Worm (Caenorhabditis elegans) whole organism, L1 larva: Measurements from ENCODE around the gene degt-1.

Source experiments
- C16A3.4 ChIP-seq: fragments of 150-350 bp; optimal IDR thresholded peaks from 2 replicates; lab custom pipeline; 2014; ENCODE audit warnings: missing biosample characterization, missing genetic modification characterization
- F16B12.6 ChIP-seq: fragments of 150-350 bp; optimal IDR thresholded peaks from 2 replicates; lab custom pipeline; 2014; ENCODE audit warnings: missing biosample characterization, missing genetic modification characterization
- aha-1 ChIP-seq: fragments of 150-350 bp; optimal IDR thresholded peaks from 2 replicates; lab custom pipeline; 2014; ENCODE audit warnings: missing biosample characterization, missing genetic modification characterization
- aly-2 ChIP-seq: fragments of 150-350 bp; optimal IDR thresholded peaks from 2 replicates; lab custom pipeline; 2014; ENCODE audit warnings: missing biosample characterization, missing genetic modification characterization
- blmp-1 ChIP-seq: fragments of 150-350 bp; optimal IDR thresholded peaks from 2 replicates; lab custom pipeline; 2014; ENCODE audit warnings: missing biosample characterization, missing genetic modification characterization
- ceh-63 ChIP-seq: fragments of 200-800 bp; sonication (Bioruptor generic); optimal IDR thresholded peaks from 2 replicates; lab custom pipeline; 2018; ENCODE audit warnings: mild to moderate bottlenecking, missing genetic modification characterization, missing compliant biosample characterization
- ceh-8 ChIP-seq: fragments of 200-800 bp; sonication (Bioruptor generic); optimal IDR thresholded peaks from 2 replicates; lab custom pipeline; 2018; ENCODE audit warnings: mild to moderate bottlenecking, missing genetic modification characterization, moderate library complexity, missing compliant biosample characterization
- ceh-82 ChIP-seq, 3 experiments: fragments of 150-350 bp in 1 of 3; sonication (generic microtip) in 2 of 3; optimal IDR thresholded peaks; 2 replicates each; lab custom pipeline; 2014 to 2017; ENCODE audit warnings: missing biosample characterization in 3 of 3, missing genetic modification characterization in 3 of 3
- dsc-1 ChIP-seq: sonication (generic microtip); optimal IDR thresholded peaks from 2 replicates; lab custom pipeline; 2016; ENCODE audit warnings: mild to moderate bottlenecking, missing genetic modification characterization, missing compliant biosample characterization
- egl-27 ChIP-seq, 2 experiments: fragments of 150-350 bp in 1 of 2; sonication (generic microtip); optimal IDR thresholded peaks; 3 replicates each; lab custom pipeline; 2017 to 2018; ENCODE audit warnings: missing biosample characterization in 2 of 2, missing genetic modification characterization in 2 of 2, missing genetic modification reagents in 2 of 2
- elt-2 ChIP-seq: sonication (generic microtip); optimal IDR thresholded peaks from 2 replicates; lab custom pipeline; 2016; ENCODE audit warnings: missing genetic modification characterization, mild to moderate bottlenecking, inconsistent platforms, missing compliant biosample characterization, missing genetic modification reagents
- elt-3 ChIP-seq, 6 experiments: fragments of 150-350 bp in 1 of 6; sonication (generic microtip); optimal IDR thresholded peaks; 2 replicates each; lab custom pipeline; 2017 to 2018; ENCODE audit warnings: missing biosample characterization in 6 of 6, missing genetic modification characterization in 6 of 6, inconsistent platforms in 1 of 6
- fkh-4 ChIP-seq: sonication (generic microtip); optimal IDR thresholded peaks from 2 replicates; lab custom pipeline; 2016; ENCODE audit warnings: missing compliant biosample characterization, missing genetic modification characterization, borderline replicate concordance
- grh-1 ChIP-seq: fragments of 200-800 bp; sonication (Bioruptor generic); IDR thresholded peaks from 2 replicates; pipeline ENCODE4 v1.3.6; 2022; ENCODE audit warnings: missing genetic modification reagents, missing genetic modification characterization, missing compliant biosample characterization
- hlh-17 ChIP-seq: fragments of 200-800 bp; sonication (Bioruptor generic); optimal IDR thresholded peaks from 2 replicates; lab custom pipeline; 2018; ENCODE audit warnings: missing genetic modification characterization, mild to moderate bottlenecking, missing compliant biosample characterization, moderate library complexity, borderline replicate concordance
- hlh-4 ChIP-seq: sonication (generic microtip); optimal IDR thresholded peaks from 2 replicates; lab custom pipeline; 2016; ENCODE audit warnings: mild to moderate bottlenecking, missing genetic modification characterization, missing compliant biosample characterization
- hpl-2 ChIP-seq: fragments of 150-350 bp; optimal IDR thresholded peaks from 2 replicates; lab custom pipeline; 2014; ENCODE audit warnings: missing biosample characterization, missing genetic modification reagents, missing genetic modification characterization
- isw-1 ChIP-seq: fragments of 200-800 bp; sonication (Bioruptor generic); IDR thresholded peaks from 2 replicates; pipeline ENCODE4 v1.3.6; 2022; ENCODE audit warnings: missing genetic modification characterization, missing compliant biosample characterization
- jun-1 ChIP-seq: fragments of 150-350 bp; optimal IDR thresholded peaks from 2 replicates; lab custom pipeline; 2014; ENCODE audit warnings: missing biosample characterization, missing genetic modification reagents, missing genetic modification characterization
- lin-14 ChIP-seq: fragments of 200-800 bp; sonication (Bioruptor generic); optimal IDR thresholded peaks from 2 replicates; lab custom pipeline; 2018; ENCODE audit warnings: mild to moderate bottlenecking, missing genetic modification characterization, moderate library complexity, missing compliant biosample characterization
- lin-35 ChIP-seq, 2 experiments: fragments of 150-350 bp; optimal IDR thresholded peaks; 2 replicates each; lab custom pipeline; 2014; ENCODE audit warnings: missing biosample characterization in 2 of 2, missing genetic modification characterization in 2 of 2, missing genetic modification reagents in 2 of 2
- lir-3 ChIP-seq: sonication (generic microtip); optimal IDR thresholded peaks from 2 replicates; lab custom pipeline; 2016; ENCODE audit warnings: mild to moderate bottlenecking, missing genetic modification characterization, moderate library complexity, missing compliant biosample characterization; ENCODE audit not compliant: poor library complexity
- mab-9 ChIP-seq: fragments of 200-800 bp; sonication (Bioruptor generic); IDR thresholded peaks from 2 replicates; pipeline ENCODE4 v1.3.6; 2022; ENCODE audit warnings: missing genetic modification reagents, missing genetic modification characterization, missing compliant biosample characterization
- nhr-12 ChIP-seq: sonication (generic microtip); optimal IDR thresholded peaks from 2 replicates; lab custom pipeline; 2017; ENCODE audit warnings: missing biosample characterization, missing genetic modification characterization
- nhr-28 ChIP-seq: fragments of 150-350 bp; optimal IDR thresholded peaks from 2 replicates; lab custom pipeline; 2014; ENCODE audit warnings: missing biosample characterization, missing genetic modification characterization
- nhr-71 ChIP-seq: sonication (generic microtip); optimal IDR thresholded peaks from 2 replicates; lab custom pipeline; 2016; ENCODE audit warnings: mild to moderate bottlenecking, missing genetic modification characterization, moderate library complexity, missing compliant biosample characterization
- nhr-76 ChIP-seq: sonication (generic microtip); optimal IDR thresholded peaks from 2 replicates; lab custom pipeline; 2017; ENCODE audit warnings: missing biosample characterization, missing genetic modification characterization
- nhr-77 ChIP-seq: fragments of 150-350 bp; optimal IDR thresholded peaks from 2 replicates; lab custom pipeline; 2014; ENCODE audit warnings: missing biosample characterization, missing genetic modification characterization
- skn-1 ChIP-seq: fragments of 150-350 bp; optimal IDR thresholded peaks from 2 replicates; lab custom pipeline; 2014; ENCODE audit warnings: missing biosample characterization, missing genetic modification characterization
- snu-23 ChIP-seq: sonication (generic microtip); optimal IDR thresholded peaks from 2 replicates; lab custom pipeline; 2016; ENCODE audit warnings: missing genetic modification characterization, missing compliant biosample characterization
- sox-4 ChIP-seq: sonication (generic microtip); optimal IDR thresholded peaks from 2 replicates; lab custom pipeline; 2016; ENCODE audit warnings: missing genetic modification characterization, missing compliant biosample characterization
- sptf-1 ChIP-seq: fragments of 150-350 bp; optimal IDR thresholded peaks from 2 replicates; lab custom pipeline; 2014; ENCODE audit warnings: missing biosample characterization, missing genetic modification characterization
- sup-37 ChIP-seq: fragments of 200-800 bp; sonication (Bioruptor generic); optimal IDR thresholded peaks from 2 replicates; lab custom pipeline; 2018; ENCODE audit warnings: mild to moderate bottlenecking, missing genetic modification characterization, missing compliant biosample characterization
- tbx-2 ChIP-seq: sonication (generic microtip); optimal IDR thresholded peaks from 2 replicates; lab custom pipeline; 2016; ENCODE audit warnings: missing genetic modification characterization, missing compliant biosample characterization
- tlp-1 ChIP-seq: fragments of 150-350 bp; optimal IDR thresholded peaks from 2 replicates; lab custom pipeline; 2014; ENCODE audit warnings: missing biosample characterization, missing genetic modification characterization
- unc-30 ChIP-seq: sonication (generic microtip); optimal IDR thresholded peaks from 2 replicates; lab custom pipeline; 2017; ENCODE audit warnings: missing biosample characterization, missing genetic modification characterization
- unc-86 ChIP-seq: sonication (generic microtip); optimal IDR thresholded peaks from 2 replicates; lab custom pipeline; 2016; ENCODE audit warnings: missing genetic modification characterization, missing compliant biosample characterization
- unc-98 ChIP-seq: fragments of 200-800 bp; sonication (Bioruptor generic); IDR thresholded peaks from 2 replicates; pipeline ENCODE4 v1.3.6; 2022; ENCODE audit warnings: missing genetic modification characterization, missing compliant biosample characterization
- vab-15 ChIP-seq: sonication (generic microtip); optimal IDR thresholded peaks from 2 replicates; lab custom pipeline; 2017; ENCODE audit warnings: missing genotype, mild to moderate bottlenecking, missing genetic modification characterization, missing compliant biosample characterization
- zip-4 ChIP-seq: fragments of 200-800 bp; sonication (Bioruptor generic); optimal IDR thresholded peaks from 2 replicates; lab custom pipeline; 2018; ENCODE audit warnings: mild to moderate bottlenecking, missing genetic modification characterization, moderate library complexity, missing compliant biosample characterization

degt-1 gene

ce11 chrV:10578938-10579337, 38.8 kb downstream of the degt-1 start, which contains the start of the genes erh-1 and lpd-9 (continued):
- peak; percentile 59 for TF ChIP-seq zip-4
- no peak for TF ChIP-seq hlh-4 (tag; lab: Kevin White, UChicago)
- peak; percentile 57 for TF ChIP-seq C16A3.4 (tag; lab: Kevin White, UChicago)
- no peak for TF ChIP-seq sptf-1 (tag; lab: Kevin White, UChicago)
- peak; percentile 73 for TF ChIP-seq elt-2 (tag; lab: Kevin White, UChicago)
- TF ChIP-seq blmp-1 (tag; lab: Kevin White, UChicago) = peak; percentile 67
- TF ChIP-seq aly-2 (tag; lab: Kevin White, UChicago) = peak; percentile 29
- TF ChIP-seq jun-1 = peak; percentile 53
- TF ChIP-seq hpl-2 = no peak
- no peak for TF ChIP-seq egl-27 (tag; optimal IDR thresholded peaks at IDR 0.05; lab: Kevin White, UChicago)
- no peak for TF ChIP-seq nhr-12 (tag; lab: Kevin White, UChicago)
- TF ChIP-seq mab-9 (GFP tag; lab: Robert Waterston, UW) = peak; percentile 76
- TF ChIP-seq sup-37 (GFP tag; lab: Kevin White, UChicago) = peak; percentile 39
- no peak for TF ChIP-seq ceh-63 (GFP tag; lab: Kevin White, UChicago)
- peak; percentile 72 for TF ChIP-seq isw-1 (GFP tag; lab: Robert Waterston, UW)
- TF ChIP-seq lir-3 = peak; percentile 6
- TF ChIP-seq unc-30 (tag; lab: Kevin White, UChicago) = no peak
- TF ChIP-seq dsc-1 = peak; percentile 88

DNA sequence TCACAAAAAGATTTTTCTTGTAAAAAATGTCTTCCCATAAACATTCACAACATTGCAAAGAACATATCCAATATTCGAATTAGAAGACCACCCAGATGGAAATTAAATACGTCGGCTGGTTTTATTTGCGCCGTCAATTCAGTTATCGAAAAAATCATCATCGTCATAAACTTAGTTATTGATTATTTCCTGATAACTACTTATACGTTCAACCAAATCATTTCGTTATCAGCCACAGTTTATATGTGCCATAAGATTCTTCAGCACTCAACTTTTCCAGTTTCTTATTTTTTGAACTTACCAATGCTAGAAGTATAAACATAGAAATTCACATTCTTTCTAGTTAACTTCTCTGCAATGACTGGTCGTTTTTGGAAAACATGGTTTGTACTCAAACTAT, 40.5 kb downstream of the degt-1 start:
- TF ChIP-seq elt-2 (tag; lab: Kevin White, UChicago) = peak; percentile 40
- TF ChIP-seq lin-35 (GFP tag; optimal IDR thresholded peaks at IDR 0.05; lab: Kevin White, UChicago) = peak in 1 of 2 experiments; percentile 9
- TF ChIP-seq ceh-8 (GFP tag; lab: Kevin White, UChicago) = no peak
- no peak for TF ChIP-seq lin-14 (GFP tag; lab: Kevin White, UChicago)
- peak; percentile 56 for TF ChIP-seq tlp-1

DNA sequence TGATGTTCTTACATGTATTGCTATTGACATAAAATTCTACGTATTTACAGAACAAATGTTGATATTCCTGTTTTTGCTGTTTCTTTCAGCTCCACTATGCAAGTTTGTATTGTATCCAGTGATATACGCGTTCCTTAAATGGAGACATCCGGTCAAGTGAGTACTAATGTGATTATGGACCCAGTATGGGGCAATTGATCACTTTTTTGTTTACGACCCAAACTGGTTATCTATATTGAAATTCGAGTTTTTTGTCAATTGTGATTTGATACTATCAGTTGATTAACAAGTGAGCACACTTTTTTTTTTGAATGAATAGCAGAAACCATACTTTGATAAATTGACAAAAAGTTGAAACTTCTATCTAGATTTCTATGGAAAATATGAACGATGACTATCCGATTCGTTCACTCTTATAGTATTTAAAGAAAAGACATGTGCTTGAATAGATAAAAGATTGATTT, 41.7 kb downstream of the degt-1 start, which contains the start of gene T21C9.6:
TSS of gene T21C9.6 (plus strand) at position 51 of the 464 bp plus-strand sequence.
- no peak for TF ChIP-seq aha-1 (tag; lab: Kevin White, UChicago)
- peak; percentile 25 for TF ChIP-seq elt-2 (tag; lab: Kevin White, UChicago)
- TF ChIP-seq unc-98 (GFP tag; lab: Robert Waterston, UW) = no peak

DNA sequence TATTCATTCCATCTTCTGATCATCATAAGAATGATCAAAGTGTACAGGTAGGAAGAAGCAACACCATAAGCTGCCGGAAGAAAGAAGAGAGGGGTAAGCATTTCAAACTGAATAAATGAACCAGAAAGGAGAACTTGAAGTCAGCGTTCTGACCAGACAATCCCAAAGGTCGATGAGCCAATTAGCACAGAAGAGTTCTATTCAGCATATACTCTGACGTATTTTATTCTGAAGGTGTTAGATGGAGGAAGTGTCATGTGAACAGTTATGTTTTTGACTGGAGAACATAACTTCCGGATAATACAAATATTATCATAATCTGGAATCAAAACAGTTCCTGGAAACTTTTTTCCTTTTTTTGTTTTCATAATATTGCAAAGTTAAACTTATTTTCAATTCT, 48.6 kb downstream of the degt-1 start, which contains the start of gene srg-32:
TSS of gene srg-32 (minus strand) at position 101 of the 400 bp plus-strand sequence.
- TF ChIP-seq nhr-28 (no peak), ceh-82 (tag; optimal IDR thresholded peaks at IDR 0.05; lab: Kevin White, UChicago) (no peak), nhr-76 (tag; lab: Kevin White, UChicago) (no peak), sox-4 (tag; lab: Kevin White, UChicago) (no peak), elt-2 (tag; lab: Kevin White, UChicago) (no peak), F16B12.6 (tag; lab: Kevin White, UChicago) (no peak), ceh-63 (GFP tag; lab: Kevin White, UChicago) (no peak), nhr-77 (no peak), elt-3 (tag; optimal IDR thresholded peaks at IDR 0.05; lab: Kevin White, UChicago) (no peak), skn-1 (tag; lab: Kevin White, UChicago) (no peak), hlh-17 (GFP tag; lab: Kevin White, UChicago) (no peak), egl-27 (tag; optimal IDR thresholded peaks at IDR 0.05; lab: Kevin White, UChicago) (no peak), tbx-2 (tag; lab: Kevin White, UChicago) (no peak), nhr-71 (tag; lab: Kevin White, UChicago) (no peak), grh-1 (GFP tag; lab: Robert Waterston, UW) (no peak), vab-15 (tag; lab: Kevin White, UChicago) (no peak), tlp-1 (no peak), snu-23 (GFP tag; lab: Kevin White, UChicago) (no peak), unc-86 (tag; lab: Kevin White, UChicago) (no peak), fkh-4 (no peak)
